Worm (Caenorhabditis elegans): ENCODE data around the gene W02B12.12.

Gene W02B12.12

DNA sequence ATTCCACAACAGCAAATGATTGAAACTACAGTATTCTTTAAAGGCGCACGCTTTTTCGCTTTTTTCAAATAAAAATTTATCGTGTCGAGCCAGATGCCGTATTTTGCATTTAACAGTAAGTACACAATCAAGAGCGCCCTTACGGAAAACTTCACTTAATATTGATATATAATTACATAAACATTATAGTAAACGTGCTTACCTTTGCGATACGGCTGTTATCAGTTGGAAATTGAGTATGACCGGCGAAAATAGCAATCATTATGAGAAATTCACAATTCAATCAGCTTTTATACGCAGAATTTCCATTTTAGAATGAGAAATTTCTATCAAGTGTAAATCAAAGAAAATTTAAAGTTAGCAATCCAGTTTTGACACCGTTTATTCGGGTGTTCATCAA lies 21.2 kb upstream of the W02B12.12 start, which contains the start of gene B0334.20:
Gene B0334.20 (minus strand): TSS at position 262 of the 400 bp plus-strand sequence.
- TF ChIP-seq sox-4 (tag; optimal IDR thresholded peaks at IDR 0.05) (no peak), nhr-237 (tag; optimal IDR thresholded peaks at IDR 0.05) (no peak), mdl-1 (tag; optimal IDR thresholded peaks at IDR 0.05) (no peak), fkh-4 (tag; optimal IDR thresholded peaks at IDR 0.05; ENCODE audit: borderline replicate concordance) (no peak), fos-1 (tag; optimal IDR thresholded peaks at IDR 0.05) (no peak), fkh-8 (tag; optimal IDR thresholded peaks at IDR 0.05) (no peak), unc-130 (tag; optimal IDR thresholded peaks at IDR 0.05) (no peak), zag-1 (tag; optimal IDR thresholded peaks at IDR 0.05) (no peak), tbx-2 (tag; optimal IDR thresholded peaks at IDR 0.05) (no peak), ztf-4 (tag; optimal IDR thresholded peaks at IDR 0.05) (no peak), ceh-88 (GFP tag; IDR thresholded peaks at IDR 0.05) (no peak), nhr-71 (tag; optimal IDR thresholded peaks at IDR 0.05) (no peak)

DNA sequence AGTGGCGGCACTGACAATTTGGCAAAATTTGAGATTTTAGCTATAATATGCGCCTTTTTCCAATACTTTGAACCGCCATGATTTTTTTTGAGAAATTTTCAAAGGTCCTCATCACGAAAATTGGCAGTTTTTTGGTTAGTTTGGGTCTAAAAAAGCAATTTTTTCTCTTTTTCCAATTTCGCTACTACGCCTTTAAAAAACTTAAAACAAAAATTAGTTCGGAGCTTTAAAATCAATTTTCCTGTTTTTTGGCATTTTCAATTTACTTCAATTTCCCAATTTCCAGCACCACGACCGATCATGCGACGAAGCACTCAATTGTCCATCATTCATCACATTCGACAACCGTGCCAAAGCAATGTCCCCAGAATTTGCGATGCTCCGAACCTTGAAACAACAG lies 18.4 kb upstream of the W02B12.12 start, which contains the start of gene B0334.5:
Gene B0334.5 (plus strand): TSS at position 301 of the 400 bp plus-strand sequence.
- TF ChIP-seq egl-13 (tag; optimal IDR thresholded peaks at IDR 0.05) (no peak), ztf-4 (tag; optimal IDR thresholded peaks at IDR 0.05) (no peak), mep-1 (tag; optimal IDR thresholded peaks at IDR 0.05) (no peak), fkh-4 (tag; optimal IDR thresholded peaks at IDR 0.05; ENCODE audit: borderline replicate concordance) (no peak), ceh-90 (tag; optimal IDR thresholded peaks at IDR 0.05) (no peak), lin-15B (tag; optimal IDR thresholded peaks at IDR 0.05) (no peak), fos-1 (tag; optimal IDR thresholded peaks at IDR 0.05) (no peak), nhr-237 (tag; optimal IDR thresholded peaks at IDR 0.05) (no peak), tlp-1 (tag; optimal IDR thresholded peaks at IDR 0.05) (no peak), ceh-8 (GFP tag; optimal IDR thresholded peaks at IDR 0.05) (no peak), lin-14 (GFP tag; optimal IDR thresholded peaks at IDR 0.05) (no peak), zip-4 (GFP tag; optimal IDR thresholded peaks at IDR 0.05) (no peak), nhr-28 (tag; optimal IDR thresholded peaks at IDR 0.05) (no peak), lir-3 (tag; optimal IDR thresholded peaks at IDR 0.05; ENCODE audit: poor library complexity) (no peak), pax-3 (tag; optimal IDR thresholded peaks at IDR 0.05) (no peak), lin-13 (GFP tag; optimal IDR thresholded peaks at IDR 0.05) (no peak), dsc-1 (tag; optimal IDR thresholded peaks at IDR 0.05) (no peak)

DNA sequence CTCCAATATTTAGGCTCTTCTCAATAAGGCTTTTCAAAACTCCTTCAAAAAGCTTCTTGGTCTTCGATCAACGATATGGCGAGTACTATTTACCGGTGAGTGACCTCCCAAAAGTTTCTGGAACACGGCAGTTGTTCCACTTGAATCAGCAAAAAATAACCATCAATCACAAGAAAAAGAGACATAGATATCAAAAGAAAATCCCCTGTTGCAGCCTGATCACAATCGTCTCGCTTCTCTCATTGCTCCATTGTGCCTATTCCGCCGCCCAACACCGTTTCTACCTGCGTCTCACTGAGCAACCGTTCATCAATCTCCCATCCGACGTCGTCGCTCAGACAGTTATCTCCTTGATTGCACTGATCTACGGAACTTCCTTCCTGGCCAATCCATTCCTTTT lies 17.8 kb upstream of the W02B12.12 start, which contains the start of gene emc-5:
Gene emc-5 (plus strand): TSS at position 14 of the 400 bp plus-strand sequence.
- TF ChIP-seq lsy-2 (tag; optimal IDR thresholded peaks at IDR 0.05) (peak in 1 of 2 experiments; percentile 42), ceh-90 (tag; optimal IDR thresholded peaks at IDR 0.05) (no peak), mdl-1 (tag; optimal IDR thresholded peaks at IDR 0.05) (no peak), sup-37 (GFP tag; optimal IDR thresholded peaks at IDR 0.05) (no peak), nhr-85 (tag) (no peak), tbx-2 (tag; optimal IDR thresholded peaks at IDR 0.05) (no peak), nhr-71 (tag; optimal IDR thresholded peaks at IDR 0.05) (peak; percentile 47), aly-2 (tag; optimal IDR thresholded peaks at IDR 0.05) (no peak), nhr-84 (tag; optimal IDR thresholded peaks at IDR 0.05) (no peak), lin-14 (GFP tag; optimal IDR thresholded peaks at IDR 0.05) (peak; percentile 45), lir-3 (tag; optimal IDR thresholded peaks at IDR 0.05; ENCODE audit: poor library complexity) (peak; percentile 14), rnt-1 (tag; optimal IDR thresholded peaks at IDR 0.05) (peak; percentile 75), ama-1 (optimal IDR thresholded peaks at IDR 0.05) (no peak), snpc-4 (tag; optimal IDR thresholded peaks at IDR 0.05) (no peak), fkh-10 (GFP tag; optimal IDR thresholded peaks at IDR 0.05) (no peak), swsn-7 (tag; optimal IDR thresholded peaks at IDR 0.05) (no peak), fos-1 (tag; optimal IDR thresholded peaks at IDR 0.05) (no peak), elt-3 (tag; optimal IDR thresholded peaks at IDR 0.05) (no peak), sox-4 (tag; optimal IDR thresholded peaks at IDR 0.05) (no peak), dpl-1 (GFP tag; optimal IDR thresholded peaks at IDR 0.05) (no peak), ceh-63 (GFP tag; optimal IDR thresholded peaks at IDR 0.05) (no peak), hpl-2 (GFP tag; optimal IDR thresholded peaks at IDR 0.05) (no peak), efl-1 (optimal IDR thresholded peaks at IDR 0.05) (peak; percentile 3 to 15), efl-1 (GFP tag; optimal IDR thresholded peaks at IDR 0.05 in 1 of 2) (no peak), nhr-19 (GFP tag; conservative IDR thresholded peaks at IDR 0.05) (peak; percentile 31), zag-1 (tag; optimal IDR thresholded peaks at IDR 0.05) (no peak), lin-39 (tag; optimal IDR thresholded peaks at IDR 0.05) (peak; percentile 73), ceh-88 (GFP tag; IDR thresholded peaks at IDR 0.05) (no peak), unc-62 (GFP tag; optimal IDR thresholded peaks at IDR 0.05) (no peak)

Measured in whole organism, L1 larva.